Fruit fly (Drosophila melanogaster) whole organism, embryonic: ENCODE results near the gene CG42819.

Source experiments
- ATbp ChIP-seq: fragments of 200-800 bp; sonication (Bioruptor generic); optimal IDR thresholded peaks from 2 replicates; lab custom pipeline; 2017; ENCODE audit warnings: missing biosample characterization, mild to moderate bottlenecking, missing genetic modification characterization, missing genetic modification reagents
- CG10267 ChIP-seq: fragments of 200-800 bp; sonication (Bioruptor generic); optimal IDR thresholded peaks from 2 replicates; lab custom pipeline; 2018; ENCODE audit warnings: missing biosample characterization, mild to moderate bottlenecking, missing genetic modification characterization, moderate library complexity
- CG11560 ChIP-seq: fragments of 200-800 bp; sonication (Bioruptor generic); IDR thresholded peaks from 3 replicates; pipeline ENCODE4 v1.3.6; 2022; ENCODE audit warnings: missing biosample characterization, missing genetic modification characterization
- CG11696 ChIP-seq: fragments of 200-800 bp; sonication (Bioruptor generic); IDR thresholded peaks from 2 replicates; pipeline ENCODE4 v1.3.6; 2022; ENCODE audit warnings: missing biosample characterization, missing genetic modification characterization
- CG13624 ChIP-seq: fragments of 200-800 bp; sonication (Bioruptor generic); optimal IDR thresholded peaks from 2 replicates; lab custom pipeline; 2016; ENCODE audit warnings: missing biosample characterization, missing genetic modification characterization
- CG14014 ChIP-seq: fragments of 200-800 bp; sonication (Bioruptor generic); IDR thresholded peaks from 2 replicates; pipeline ENCODE4 v1.3.6; 2022; ENCODE audit warnings: missing biosample characterization, missing genetic modification characterization
- CG15514 ChIP-seq: fragments of 200-800 bp; sonication (Bioruptor generic); optimal IDR thresholded peaks from 3 replicates; lab custom pipeline; 2017; ENCODE audit warnings: missing biosample characterization, missing genetic modification characterization, mild to moderate bottlenecking, moderate library complexity, missing genetic modification reagents
- CG17385 ChIP-seq: fragments of 200-800 bp; sonication (Bioruptor generic); optimal IDR thresholded peaks from 3 replicates; lab custom pipeline; 2018; ENCODE audit warnings: missing biosample characterization, mild to moderate bottlenecking, missing genetic modification characterization
- CG30403 ChIP-seq: fragments of 200-800 bp; sonication (Bioruptor generic); optimal IDR thresholded peaks from 3 replicates; lab custom pipeline; 2016; ENCODE audit warnings: missing biosample characterization, missing genetic modification characterization
- CG31441 ChIP-seq: fragments of 200-800 bp; sonication (Bioruptor generic); IDR thresholded peaks from 2 replicates; pipeline ENCODE4 v1.3.6; 2022; ENCODE audit warnings: missing biosample characterization, missing genetic modification characterization
- CG7271 ChIP-seq: fragments of 200-800 bp; sonication (Bioruptor generic); optimal IDR thresholded peaks from 2 replicates; lab custom pipeline; 2018; ENCODE audit warnings: missing biosample characterization, mild to moderate bottlenecking, missing genetic modification characterization, moderate library complexity
- CG7928 ChIP-seq: fragments of 200-800 bp; sonication (Bioruptor generic); optimal IDR thresholded peaks from 2 replicates; lab custom pipeline; 2017; ENCODE audit warnings: missing biosample characterization, mild to moderate bottlenecking, missing genetic modification characterization
- CG8478 ChIP-seq: fragments of >200 bp; optimal IDR thresholded peaks from 2 replicates; lab custom pipeline; 2018
- CoRest ChIP-seq: fragments of 200-800 bp; sonication (Bioruptor generic); optimal IDR thresholded peaks from 3 replicates; lab custom pipeline; 2018; ENCODE audit warnings: missing biosample characterization, mild to moderate bottlenecking, missing genetic modification characterization, moderate library complexity
- Doc3 ChIP-seq: fragments of 200-800 bp; sonication (Bioruptor generic); IDR thresholded peaks from 3 replicates; pipeline ENCODE4 v1.3.6; 2022; ENCODE audit warnings: missing biosample characterization, missing genetic modification characterization; ENCODE audit not compliant: partially characterized antibody
- Ets65A ChIP-seq: fragments of 200-800 bp; sonication (Bioruptor generic); peaks from one replicate; lab custom pipeline; 2016; ENCODE audit warnings: missing biosample characterization, missing genetic modification characterization
- Hr78 ChIP-seq, 2 experiments: fragments of 200-800 bp in 1 of 2; fragments of >200 bp in 1 of 2; sonication (Bioruptor generic) in 1 of 2; optimal IDR thresholded peaks; 2 replicates each; lab custom pipeline; 2017 to 2019; ENCODE audit warnings: missing biosample characterization in 2 of 2, missing genetic modification characterization in 2 of 2, mild to moderate bottlenecking in 1 of 2, moderate library complexity in 1 of 2
- MBD-R2 ChIP-seq: fragments of 200-800 bp; sonication (Bioruptor generic); IDR thresholded peaks from 2 replicates; pipeline ENCODE4 v1.3.6; 2022; ENCODE audit warnings: missing biosample characterization, missing genetic modification characterization
- MESR4 ChIP-seq: fragments of 200-800 bp; sonication (Bioruptor generic); optimal IDR thresholded peaks from 2 replicates; lab custom pipeline; 2018; ENCODE audit warnings: missing biosample characterization, mild to moderate bottlenecking, missing genetic modification characterization, moderate library complexity
- Oli ChIP-seq: fragments of 200-800 bp; sonication (Bioruptor generic); optimal IDR thresholded peaks from 2 replicates; lab custom pipeline; 2018; ENCODE audit warnings: missing biosample characterization, mild to moderate bottlenecking, missing genetic modification characterization, moderate library complexity
- Side ChIP-seq: fragments of 200-800 bp; sonication (Bioruptor generic); optimal IDR thresholded peaks from 2 replicates; lab custom pipeline; 2016; ENCODE audit warnings: missing biosample characterization, missing genetic modification characterization
- Sox102F ChIP-seq: fragments of 200-800 bp; sonication (Bioruptor generic); optimal IDR thresholded peaks from 2 replicates; lab custom pipeline; 2018; ENCODE audit warnings: missing biosample characterization, mild to moderate bottlenecking, missing genetic modification characterization, moderate library complexity
- Sry-δ ChIP-seq: fragments of 200-800 bp; sonication (Bioruptor generic); optimal IDR thresholded peaks from 2 replicates; lab custom pipeline; 2016; ENCODE audit warnings: missing biosample characterization, missing genetic modification characterization
- caup ChIP-seq: fragments of 200-800 bp; sonication (Bioruptor generic); optimal IDR thresholded peaks from 3 replicates; lab custom pipeline; 2017; ENCODE audit warnings: missing biosample characterization, mild to moderate bottlenecking, missing genetic modification characterization, moderate library complexity; ENCODE audit not compliant: severe bottlenecking
- ci ChIP-seq: fragments of 200-800 bp; sonication (Bioruptor generic); IDR thresholded peaks from 3 replicates; pipeline ENCODE4 v1.3.6; 2022; ENCODE audit warnings: missing biosample characterization, missing genetic modification characterization
- fd3F ChIP-seq: fragments of 200-800 bp; sonication (Bioruptor generic); optimal IDR thresholded peaks from 2 replicates; lab custom pipeline; 2018; ENCODE audit warnings: missing biosample characterization, mild to moderate bottlenecking, missing genetic modification characterization, moderate library complexity
- fd64A ChIP-seq: fragments of 200-800 bp; sonication (Bioruptor generic); optimal IDR thresholded peaks from 3 replicates; lab custom pipeline; 2018; ENCODE audit warnings: missing biosample characterization, mild to moderate bottlenecking, missing genetic modification characterization
- ftz-f1 ChIP-seq: fragments of 200-800 bp; sonication (Bioruptor generic); optimal IDR thresholded peaks from 2 replicates; lab custom pipeline; 2016; ENCODE audit warnings: missing biosample characterization, missing genetic modification characterization
- grau ChIP-seq: fragments of 200-800 bp; optimal IDR thresholded peaks from 3 replicates; lab custom pipeline; 2019; ENCODE audit warnings: missing biosample characterization, mild to moderate bottlenecking, missing genetic modification characterization, moderate library complexity
- gro ChIP-seq: fragments of 200-800 bp; sonication (Bioruptor generic); optimal IDR thresholded peaks from 2 replicates; lab custom pipeline; 2016; ENCODE audit warnings: missing biosample characterization, missing genetic modification characterization
- hbn ChIP-seq: fragments of 200-800 bp; sonication (Bioruptor generic); IDR thresholded peaks from 2 replicates; pipeline ENCODE4 v1.3.6; 2022; ENCODE audit warnings: missing biosample characterization, missing genetic modification characterization; ENCODE audit not compliant: partially characterized antibody
- mirr ChIP-seq: fragments of 200-800 bp; sonication (Bioruptor generic); optimal IDR thresholded peaks from 3 replicates; lab custom pipeline; 2018; ENCODE audit warnings: missing biosample characterization, mild to moderate bottlenecking, missing genetic modification characterization
- nom ChIP-seq: fragments of 200-800 bp; sonication (Bioruptor generic); optimal IDR thresholded peaks from 2 replicates; lab custom pipeline; 2017; ENCODE audit warnings: missing biosample characterization, missing genetic modification characterization, mild to moderate bottlenecking, moderate library complexity, missing genetic modification reagents
- odd ChIP-seq: fragments of 200-800 bp; sonication (Bioruptor generic); optimal IDR thresholded peaks from 2 replicates; lab custom pipeline; 2017; ENCODE audit warnings: missing biosample characterization, mild to moderate bottlenecking, missing genetic modification characterization
- pho ChIP-seq: fragments of 200-800 bp; sonication (Bioruptor generic); optimal IDR thresholded peaks from 2 replicates; lab custom pipeline; 2016; ENCODE audit warnings: missing biosample characterization, missing genetic modification characterization
- ro ChIP-seq: fragments of 200-800 bp; sonication (Bioruptor generic); IDR thresholded peaks from 2 replicates; pipeline ENCODE4 v1.3.6; 2022; ENCODE audit warnings: missing biosample characterization, missing genetic modification characterization
- scrt ChIP-seq: fragments of 200-800 bp; sonication (Bioruptor generic); optimal IDR thresholded peaks from 2 replicates; lab custom pipeline; 2018; ENCODE audit warnings: missing biosample characterization, mild to moderate bottlenecking, missing genetic modification characterization, moderate library complexity
- slbo ChIP-seq: fragments of 200-800 bp; sonication (Bioruptor generic); IDR thresholded peaks from 2 replicates; pipeline ENCODE4 v1.3.6; 2022; ENCODE audit warnings: missing biosample characterization, missing genetic modification characterization
- so ChIP-seq: fragments of 200-800 bp; sonication (Bioruptor generic); IDR thresholded peaks from 3 replicates; pipeline ENCODE4 v1.3.6; 2022; ENCODE audit warnings: missing biosample characterization, missing genetic modification characterization
- sob ChIP-seq: fragments of 200-800 bp; sonication (Bioruptor generic); IDR thresholded peaks from 2 replicates; pipeline ENCODE4 v1.3.6; 2022; ENCODE audit warnings: missing biosample characterization, missing genetic modification characterization
- stc ChIP-seq: fragments of 200-800 bp; sonication (Bioruptor generic); IDR thresholded peaks from 2 replicates; pipeline ENCODE4 v1.3.6; 2022; ENCODE audit warnings: missing biosample characterization, missing genetic modification characterization
- twi ChIP-seq: fragments of 200-800 bp; optimal IDR thresholded peaks from 2 replicates; lab custom pipeline; 2019; ENCODE audit warnings: missing biosample characterization, mild to moderate bottlenecking, missing genetic modification characterization, moderate library complexity
- tx ChIP-seq: fragments of 200-800 bp; sonication (Bioruptor generic); optimal IDR thresholded peaks from 2 replicates; lab custom pipeline; 2016; ENCODE audit warnings: missing biosample characterization, missing genetic modification characterization
- wek ChIP-seq: fragments of 200-800 bp; sonication (Bioruptor generic); optimal IDR thresholded peaks from 3 replicates; lab custom pipeline; 2018; ENCODE audit warnings: missing biosample characterization, mild to moderate bottlenecking, missing genetic modification characterization, moderate library complexity
- zfh1 ChIP-seq: fragments of 200-800 bp; sonication (Bioruptor generic); IDR thresholded peaks from 3 replicates; pipeline ENCODE4 v1.3.6; 2022; ENCODE audit warnings: missing biosample characterization, missing genetic modification characterization

Gene CG42819

DNA sequence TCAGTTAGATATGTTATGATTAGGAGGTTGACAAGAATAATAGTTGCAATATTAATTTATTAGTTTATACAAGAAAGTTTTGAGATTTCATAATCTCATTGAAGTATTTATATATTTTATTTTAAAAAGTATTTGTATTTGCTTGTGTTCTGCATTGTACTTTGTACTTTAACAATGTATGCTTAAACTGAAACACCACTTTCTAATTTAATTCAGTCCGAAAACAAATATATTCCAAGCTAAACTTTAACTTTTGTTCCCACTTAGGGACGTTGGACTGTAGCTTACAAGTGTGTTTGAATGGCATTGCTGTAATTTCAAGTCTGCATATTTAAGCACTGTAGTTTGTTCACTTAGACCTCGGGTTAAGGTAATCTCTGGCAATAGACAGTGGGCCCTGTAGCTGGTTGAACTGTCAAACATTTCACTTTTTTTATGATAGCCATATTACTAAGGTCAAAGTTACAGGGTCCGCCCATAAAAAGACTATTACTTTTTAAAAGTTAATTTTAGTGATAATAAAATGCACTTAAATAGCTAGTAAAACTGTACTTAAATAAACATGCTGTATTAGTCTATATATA lies 17.7 kb downstream of the CG42819 start (continued):
- TF ChIP-seq Side (GFP tag; lab: Kevin White, UChicago), result no peak
- no peak for TF ChIP-seq sob (GFP tag; lab: Robert Waterston, UW)
- TF ChIP-seq CG10267 (tag; lab: Kevin White, UChicago), result peak; percentile 7
- no peak for TF ChIP-seq CG7271 (tag; lab: Kevin White, UChicago)
- TF ChIP-seq CG11560 (tag; lab: Robert Waterston, UW), result no peak
- no peak for TF ChIP-seq twi (tag; lab: Kevin White, UChicago)

DNA sequence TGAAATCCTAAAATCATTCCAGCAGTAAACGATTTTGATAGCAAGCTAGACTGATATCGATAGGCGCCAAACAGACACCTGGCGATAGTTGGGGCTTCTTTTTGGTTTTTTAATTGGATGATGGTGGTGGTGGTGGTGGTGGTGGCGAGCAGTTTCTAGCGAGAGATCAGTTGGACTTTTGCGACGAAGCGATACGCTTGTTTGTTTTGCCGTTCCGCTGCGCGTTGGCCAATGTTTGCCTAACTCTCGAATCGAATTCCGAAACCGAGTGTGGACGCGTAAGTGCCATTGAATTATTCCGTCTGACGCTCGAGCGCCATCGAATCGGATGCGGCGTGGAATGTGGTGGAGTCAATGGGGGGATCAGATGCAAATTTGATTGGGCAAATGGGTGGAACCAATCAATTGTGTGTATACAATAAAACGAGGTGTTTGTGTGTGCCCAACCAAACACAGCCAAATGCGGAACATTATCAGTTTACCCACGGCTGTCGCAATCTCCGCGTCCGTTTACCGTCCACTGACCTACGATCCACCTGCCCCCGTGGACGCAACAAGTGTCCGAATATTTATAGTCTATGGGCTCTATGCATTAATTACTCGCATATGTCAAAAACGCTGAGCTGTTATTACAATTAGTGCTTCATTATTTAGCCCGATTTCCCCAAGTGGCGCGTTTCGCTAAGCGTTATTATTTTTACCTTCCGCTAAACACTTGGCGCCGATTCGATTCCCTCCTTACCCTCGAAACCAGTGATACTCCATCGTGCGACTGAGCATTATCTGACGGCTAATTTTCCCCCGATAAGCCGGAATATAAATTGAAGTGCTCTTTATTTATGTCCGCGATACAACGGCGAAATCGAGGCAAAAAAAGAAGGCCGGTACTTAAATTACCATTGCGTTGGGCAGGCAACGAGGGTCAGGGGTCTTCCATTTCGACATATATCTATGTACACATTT lies 18.5 kb downstream of the CG42819 start, which contains the start of gene CG17292:
Gene CG17292 (plus strand): TSS at position 91 of the 963 bp plus-strand sequence.
- TF ChIP-seq Sox102F (GFP tag; lab: Kevin White, UChicago) (peak; percentile 34), nom (no peak), Ets65A (GFP tag; lab: Kevin White, UChicago) (no peak), tx (no peak), MESR4 (peak; percentile 56), stc (0 out of 2 replicates have a peak, but pooled peaks have one; percentile 40), CG17385 (GFP tag; lab: Kevin White, UChicago) (peak; percentile 62), mirr (GFP tag; lab: Kevin White, UChicago) (peak; percentile 62), CoRest (tag; lab: Kevin White, UChicago) (peak; percentile 16), scrt (GFP tag; lab: Kevin White, UChicago) (no peak), pho (GFP tag; lab: Kevin White, UChicago) (peak; percentile 37), ATbp (GFP tag; lab: Kevin White, UChicago) (peak; percentile 78), CG14014 (GFP tag; lab: Robert Waterston, UW) (peak; percentile 74; the same call in 1 of the 2 replicates), ci (GFP tag; lab: Robert Waterston, UW) (peak; percentile 84), gro (GFP tag; lab: Kevin White, UChicago) (peak; percentile 71), fd3F (GFP tag; lab: Kevin White, UChicago) (peak; percentile 6), MBD-R2 (peak; percentile 67), Doc3 (GFP tag; lab: Robert Waterston, UW) (peak; percentile 87), so (GFP tag; lab: Robert Waterston, UW) (peak; percentile 76; the same call in 2 of the 3 replicates), fd64A (no peak), CG11696 (0 out of 2 replicates have a peak, but pooled peaks have one; percentile 10), CG13624 (GFP tag; lab: Kevin White, UChicago) (peak; percentile 69), CG15514 (GFP tag; lab: Kevin White, UChicago) (peak; percentile 95), CG7928 (peak; percentile 28), Hr78 (GFP tag; optimal IDR thresholded peaks at IDR 0.05; lab: Kevin White, UChicago) (peak in 1 of 2 experiments; percentile 73), CG30403 (GFP tag; lab: Kevin White, UChicago) (no peak), wek (GFP tag; lab: Kevin White, UChicago) (peak; percentile 64), grau (tag; lab: Kevin White, UChicago) (peak; percentile 39), zfh1 (GFP tag; lab: Robert Waterston, UW) (peak; percentile 49; the same call in 1 of the 3 replicates), Sry-δ (GFP tag; lab: Kevin White, UChicago) (peak; percentile 80), odd (GFP tag; lab: Kevin White, UChicago) (peak; percentile 22), ro (no peak), caup (peak; percentile 76), hbn (GFP tag; lab: Robert Waterston, UW) (peak; percentile 76), Oli (no peak), ftz-f1 (GFP tag; lab: Kevin White, UChicago) (peak; percentile 67), CG31441 (GFP tag; lab: Robert Waterston, UW) (0 out of 2 replicates have a peak, but pooled peaks have one; percentile 11), slbo (peak; percentile 69), CG8478 (no peak)
